Worm (Caenorhabditis elegans) whole organism, dauer: Measurements from ENCODE around the gene fbxa-4.

Experiments used
- unc-62 ChIP-seq: sonication (generic microtip); optimal IDR thresholded peaks from 2 replicates; lab custom pipeline; 2017; ENCODE audit warnings: missing biosample characterization, missing genetic modification reagents, missing genetic modification characterization

Gene fbxa-4

DNA sequence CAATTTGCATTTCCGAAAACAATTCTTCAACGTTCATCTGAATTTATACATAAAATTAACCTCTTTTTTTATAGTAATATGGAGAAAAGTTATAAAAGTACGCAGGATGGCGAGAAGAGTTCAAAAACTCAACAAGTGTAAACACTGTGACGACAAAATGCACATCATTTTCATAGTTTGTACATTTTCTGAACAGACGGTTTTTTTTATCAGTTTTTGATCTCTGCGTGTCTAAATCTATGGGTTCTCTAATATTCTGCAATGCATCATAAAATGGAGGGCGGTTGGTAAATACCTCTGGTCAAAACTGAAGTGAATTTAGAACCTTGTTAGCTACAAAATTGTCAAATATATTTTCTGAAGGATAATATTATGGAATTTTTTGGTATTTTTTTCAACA is at the start of gene fbxa-4:
Gene fbxa-4 (minus strand): TSS at position 93 of the 400 bp plus-strand sequence.
- no peak for TF ChIP-seq unc-62 (GFP tag; lab: Kevin White, UChicago)

DNA sequence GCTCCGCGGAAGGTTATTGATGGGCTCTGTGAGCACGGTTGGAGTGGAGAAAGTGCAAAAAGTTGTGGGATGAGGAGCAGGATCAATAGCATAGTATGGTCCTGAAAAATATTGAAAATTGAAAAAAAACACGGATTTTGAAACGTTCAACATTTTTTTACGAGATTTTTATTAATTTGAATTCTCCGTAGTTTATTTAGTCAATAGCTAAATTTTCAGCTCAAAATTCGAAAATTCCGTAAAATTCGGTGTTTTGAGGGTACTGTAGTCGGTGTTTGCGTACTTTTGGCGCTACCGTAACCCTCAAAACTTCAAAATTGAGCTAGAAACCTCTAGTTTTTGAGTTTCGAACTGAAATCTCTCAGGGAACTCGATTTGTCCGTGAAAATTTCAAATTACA is 43.5 kb upstream of the fbxa-4 start, which contains the start of gene pqn-42:
Gene pqn-42 (minus strand): TSS at position 101 of the 400 bp plus-strand sequence.
- TF ChIP-seq unc-62 (GFP tag; lab: Kevin White, UChicago) = no peak

DNA sequence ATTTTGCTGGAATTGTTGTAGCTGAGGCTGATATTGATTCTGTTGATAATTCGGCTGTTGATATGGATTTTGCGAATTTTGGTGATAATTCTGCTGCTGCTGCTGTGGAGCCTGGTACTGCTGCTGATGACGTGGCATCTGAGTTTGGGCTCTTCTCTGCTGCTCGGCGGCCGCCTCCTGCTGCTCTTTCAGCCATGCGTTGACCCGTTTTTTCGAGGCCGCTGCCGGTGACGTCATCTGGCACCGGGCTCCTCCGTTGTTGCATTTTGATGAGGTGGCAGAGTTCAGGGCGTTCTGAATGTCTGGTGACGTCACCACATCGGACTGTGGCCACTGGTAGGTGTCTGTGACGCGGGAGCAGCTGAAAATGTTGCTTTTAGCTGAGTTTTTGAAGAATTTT is 41.6 kb upstream of the fbxa-4 start:
- no peak for TF ChIP-seq unc-62 (GFP tag; lab: Kevin White, UChicago)

DNA sequence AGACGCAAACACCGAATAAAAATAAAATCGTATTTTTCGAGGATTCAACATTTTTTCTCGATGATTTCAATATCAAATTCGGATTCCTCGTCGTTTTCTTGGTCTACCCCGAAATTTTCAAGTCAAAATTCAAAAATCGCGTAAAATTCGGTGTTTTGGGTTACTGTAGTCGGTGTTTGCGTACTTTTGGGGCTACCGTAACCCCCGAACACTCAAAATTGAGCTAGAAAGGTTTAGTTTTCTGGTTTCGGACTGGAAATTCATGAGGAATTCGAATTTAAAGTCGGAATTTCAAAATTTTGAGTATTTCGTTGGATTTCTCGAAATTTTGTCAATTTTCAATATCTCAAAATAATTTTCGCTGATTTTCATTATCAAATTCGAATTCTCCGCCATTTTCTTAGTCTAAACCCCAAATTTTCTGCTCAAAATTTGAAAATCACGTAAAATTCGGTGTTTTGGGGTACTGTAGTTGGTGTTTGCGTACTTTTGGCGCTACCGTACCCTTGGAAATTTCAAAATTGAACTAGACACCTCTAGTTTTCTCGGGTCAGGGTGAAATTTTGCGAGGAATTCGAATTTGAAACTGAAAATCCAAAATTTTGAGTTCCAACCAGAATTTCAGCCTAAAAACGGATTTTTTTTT is 40.7 kb upstream of the fbxa-4 start:
- no peak for TF ChIP-seq unc-62 (GFP tag; lab: Kevin White, UChicago)

DNA sequence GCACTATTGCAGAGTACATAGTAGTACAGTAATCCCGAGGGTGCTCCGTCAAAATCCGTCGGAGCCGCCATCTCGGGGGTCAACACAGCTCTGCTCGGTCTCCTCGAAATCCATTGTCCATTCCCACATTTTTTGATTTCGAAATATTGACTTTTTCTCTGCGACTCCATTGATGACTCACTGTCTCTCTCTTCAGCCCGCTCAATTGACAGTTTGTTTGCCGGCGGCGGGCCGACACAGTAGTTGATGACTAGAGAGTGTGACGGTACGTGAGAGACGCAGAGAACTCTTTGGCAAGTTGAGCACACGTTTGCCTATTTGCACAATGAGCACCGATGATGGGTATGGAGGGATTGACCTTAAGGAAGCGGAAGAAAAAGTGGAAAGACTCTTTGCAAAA is 39.5 kb upstream of the fbxa-4 start:
- no peak for TF ChIP-seq unc-62 (GFP tag; lab: Kevin White, UChicago)

DNA sequence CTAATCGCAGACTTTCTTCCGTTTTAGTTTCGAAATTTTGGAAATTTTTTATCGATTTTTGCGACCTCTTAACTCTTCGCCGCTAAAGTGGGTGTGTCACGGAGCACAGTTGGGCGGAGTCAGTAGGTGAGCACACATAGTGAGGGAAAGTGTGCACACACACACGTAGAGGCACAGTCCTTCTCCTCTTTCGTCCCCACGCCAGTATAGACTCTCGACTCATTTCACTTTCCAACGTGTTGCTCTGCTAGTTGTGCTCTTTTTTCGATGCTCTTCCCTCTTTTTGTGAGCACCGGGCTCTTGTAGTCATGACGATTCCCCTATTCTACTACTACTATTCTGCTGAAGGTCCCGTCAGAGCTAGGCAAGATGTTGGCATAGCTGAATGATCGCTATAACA is 37.2 kb upstream of the fbxa-4 start:
- TF ChIP-seq unc-62 (GFP tag; lab: Kevin White, UChicago) = no peak

DNA sequence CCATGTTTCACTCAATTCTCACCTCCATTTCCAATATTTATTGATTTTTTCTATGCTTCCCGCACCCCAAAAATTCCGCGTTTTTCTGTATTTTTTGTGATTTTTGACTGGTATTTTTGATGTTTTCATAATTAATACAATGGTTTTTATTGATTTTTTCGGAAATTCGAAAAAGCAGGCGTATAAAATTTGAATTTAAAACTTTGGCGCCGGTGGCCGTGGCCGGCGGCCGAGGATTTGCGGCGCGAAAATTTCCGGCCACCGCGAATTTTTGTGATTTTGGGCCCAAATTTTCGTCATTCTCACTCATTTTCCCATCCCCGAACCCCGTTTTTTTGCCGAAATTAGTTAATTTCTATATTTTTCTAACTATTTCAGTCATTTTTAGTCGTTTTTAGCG is 35.7 kb upstream of the fbxa-4 start:
- no peak for TF ChIP-seq unc-62 (GFP tag; lab: Kevin White, UChicago)

DNA sequence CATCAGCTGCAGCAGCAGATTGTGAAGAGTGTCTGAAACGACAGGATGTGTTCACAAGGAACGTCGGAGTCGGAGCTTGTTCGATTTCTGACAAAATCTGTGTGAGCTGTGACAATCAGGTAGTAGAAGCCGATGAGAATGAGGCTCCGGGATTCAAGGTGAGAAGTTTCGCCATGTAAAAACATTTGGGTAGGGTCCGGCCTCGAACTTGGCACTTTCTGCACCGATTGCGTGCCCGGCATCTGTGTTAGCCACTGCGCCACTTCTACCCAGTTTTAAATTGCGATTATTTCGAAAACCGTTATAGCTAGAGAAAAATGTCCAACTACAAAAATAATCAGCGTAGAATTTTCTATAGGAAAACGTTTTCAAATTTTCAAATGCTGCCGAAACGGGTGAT is 31.4 kb upstream of the fbxa-4 start:
- TF ChIP-seq unc-62 (GFP tag; lab: Kevin White, UChicago) = no peak

DNA sequence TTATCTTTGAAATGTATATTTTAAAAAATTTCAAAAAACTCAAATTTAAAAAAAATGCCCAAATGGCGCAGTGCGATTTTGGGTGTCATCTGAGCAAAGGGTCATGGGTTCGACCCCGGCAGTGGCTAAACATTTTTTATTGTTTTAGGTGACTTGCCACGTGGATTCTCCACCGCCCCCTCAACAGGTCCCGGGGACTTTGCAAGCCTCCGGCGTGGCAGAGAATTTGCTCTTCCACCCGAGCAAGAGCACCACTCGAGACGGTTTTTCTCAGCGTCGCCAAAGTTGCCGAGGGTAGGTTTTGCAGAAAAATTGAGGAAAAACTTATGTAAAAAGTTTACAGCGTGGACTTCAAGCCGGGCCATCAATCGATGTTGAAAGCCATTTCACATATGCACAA is 29.8 kb upstream of the fbxa-4 start:
- TF ChIP-seq unc-62 (GFP tag; lab: Kevin White, UChicago) = no peak

DNA sequence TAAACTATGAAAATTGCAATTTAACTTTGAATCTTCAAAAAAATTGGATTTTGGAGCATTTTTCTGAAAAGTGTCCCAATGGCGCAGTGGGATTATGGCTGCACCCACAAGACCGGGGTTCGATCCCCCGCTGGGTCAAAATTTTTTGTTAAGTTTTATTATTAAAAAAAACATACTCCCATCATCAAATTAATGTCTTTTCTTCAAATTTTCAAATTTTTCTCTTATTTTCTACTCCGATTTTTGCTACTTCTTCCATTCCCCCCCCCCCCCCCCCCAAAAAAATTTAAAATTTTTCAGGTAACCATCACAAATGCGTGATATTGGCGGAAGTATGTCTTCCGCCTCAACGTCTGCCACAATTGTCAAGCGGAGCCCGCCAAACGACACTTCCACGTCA is 27.6 kb upstream of the fbxa-4 start, which contains the start of gene vab-19:
Gene vab-19 (plus strand): TSS at position 301 of the 400 bp plus-strand sequence.
- TF ChIP-seq unc-62 (GFP tag; lab: Kevin White, UChicago) = no peak

DNA sequence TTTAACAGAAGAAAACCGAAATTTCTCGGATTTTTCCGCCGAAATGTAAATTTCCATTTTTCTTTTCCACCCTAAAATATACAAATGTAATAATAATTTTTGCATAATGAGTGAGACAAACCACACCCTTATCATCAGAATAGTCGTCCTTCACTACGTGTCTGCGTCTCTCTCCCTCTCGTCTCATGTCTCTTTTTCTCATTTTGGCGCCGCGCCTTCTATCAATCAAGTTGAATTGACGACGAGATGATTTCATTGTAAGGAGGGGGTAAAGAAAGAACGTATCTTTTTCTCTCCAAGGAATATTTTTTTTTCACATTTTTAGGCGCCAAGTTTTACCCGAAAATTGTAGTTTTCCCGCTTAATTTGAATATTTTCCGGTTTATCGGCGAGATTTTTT is 26.9 kb upstream of the fbxa-4 start:
- TF ChIP-seq unc-62 (GFP tag; lab: Kevin White, UChicago) = no peak

DNA sequence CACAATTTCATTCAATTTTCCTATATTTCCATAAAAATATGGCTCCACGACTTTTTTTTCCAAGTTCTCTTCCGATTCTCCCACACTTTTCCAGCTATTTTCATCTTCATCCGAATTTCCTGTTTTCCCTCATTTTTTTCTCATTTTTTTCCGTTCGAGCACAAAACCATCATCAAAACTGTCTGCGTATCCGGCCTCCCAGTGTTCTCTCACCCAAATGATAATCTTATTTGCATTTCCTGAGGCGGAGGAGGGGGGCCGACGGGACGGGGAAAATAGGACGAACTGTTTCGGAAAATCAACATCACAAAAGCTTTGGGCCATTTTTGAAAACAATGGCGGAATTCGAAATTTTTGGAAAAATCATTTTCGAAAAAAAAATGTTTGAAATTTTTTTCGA is 25.0 kb upstream of the fbxa-4 start:
- TF ChIP-seq unc-62 (GFP tag; lab: Kevin White, UChicago) = no peak

DNA sequence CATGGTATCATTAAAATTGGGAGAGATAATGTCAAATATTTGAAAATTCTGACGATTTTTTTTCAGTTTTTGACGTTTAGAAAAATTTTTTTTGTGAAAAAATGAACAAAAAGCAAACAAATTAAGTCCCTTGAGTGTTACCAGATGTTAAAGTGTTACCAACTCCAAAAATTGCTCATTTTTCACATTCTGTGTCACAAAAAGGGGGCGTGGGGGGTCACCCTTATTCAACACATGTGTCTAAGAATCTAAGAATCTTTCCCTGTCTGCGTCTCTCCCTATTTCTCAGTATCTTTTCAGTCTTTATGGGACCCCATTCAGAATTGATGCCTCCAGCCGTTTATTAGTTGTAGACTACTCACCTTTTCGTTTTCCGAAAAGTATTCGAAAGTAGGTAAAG is 23.6 kb upstream of the fbxa-4 start:
- no peak for TF ChIP-seq unc-62 (GFP tag; lab: Kevin White, UChicago)

DNA sequence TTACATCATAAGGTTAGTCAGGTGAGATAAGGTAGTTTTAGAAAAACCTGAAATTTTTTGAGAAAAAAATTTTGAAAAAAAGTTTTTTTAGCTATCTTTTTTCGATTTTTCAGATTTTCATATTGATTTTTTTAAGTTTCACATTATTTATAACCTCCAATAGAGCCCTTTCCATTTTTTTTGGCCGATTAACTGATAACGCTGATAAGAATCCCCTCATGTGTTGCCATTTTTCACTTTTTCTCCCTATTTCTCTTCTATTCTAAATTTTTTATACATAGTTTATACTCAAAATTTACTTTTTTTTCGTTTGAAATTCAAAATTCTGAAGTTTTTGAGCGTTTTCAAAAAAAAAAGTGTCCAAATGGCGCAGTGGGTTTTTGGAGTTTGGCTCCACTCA is 22.8 kb upstream of the fbxa-4 start:
- no peak for TF ChIP-seq unc-62 (GFP tag; lab: Kevin White, UChicago)

DNA sequence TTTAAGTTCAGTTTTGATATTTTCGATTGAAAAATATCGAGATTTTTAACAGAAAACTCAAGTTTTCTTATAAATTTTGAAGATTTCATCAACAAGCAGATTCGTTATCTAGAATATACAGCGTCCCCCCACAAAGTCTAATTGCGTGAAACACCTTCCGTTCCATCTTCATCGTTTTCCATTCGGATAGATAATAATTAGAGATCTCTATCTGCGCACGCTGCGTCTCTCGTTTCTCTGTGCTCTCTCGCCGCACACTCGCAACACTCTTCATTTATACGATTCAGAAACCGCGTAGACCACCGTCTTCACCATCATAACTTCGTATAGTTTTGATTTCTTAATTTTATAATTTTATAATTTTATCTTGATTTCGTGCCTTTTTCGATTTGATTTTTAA is 21.4 kb upstream of the fbxa-4 start:
- TF ChIP-seq unc-62 (GFP tag; lab: Kevin White, UChicago) = no peak

DNA sequence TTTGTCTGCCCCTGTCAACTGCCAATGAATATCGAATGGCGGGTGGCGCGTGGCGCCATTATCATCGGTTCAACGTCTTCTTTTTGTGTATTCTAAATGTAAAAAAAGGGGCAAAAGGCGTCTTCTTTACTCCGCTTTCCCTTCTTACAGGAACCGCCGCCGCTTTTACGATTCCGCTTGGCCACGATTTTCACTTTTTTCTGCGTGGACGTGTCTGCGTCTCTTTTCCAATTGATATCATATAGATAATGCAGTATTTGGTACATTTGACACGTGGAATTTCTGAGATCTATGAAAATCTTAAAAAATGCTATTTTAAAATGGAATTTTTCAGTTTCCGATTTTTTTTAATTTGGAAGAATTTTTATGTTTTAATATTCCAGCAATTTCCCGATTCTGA is 20.2 kb upstream of the fbxa-4 start:
- TF ChIP-seq unc-62 (GFP tag; lab: Kevin White, UChicago) = no peak

DNA sequence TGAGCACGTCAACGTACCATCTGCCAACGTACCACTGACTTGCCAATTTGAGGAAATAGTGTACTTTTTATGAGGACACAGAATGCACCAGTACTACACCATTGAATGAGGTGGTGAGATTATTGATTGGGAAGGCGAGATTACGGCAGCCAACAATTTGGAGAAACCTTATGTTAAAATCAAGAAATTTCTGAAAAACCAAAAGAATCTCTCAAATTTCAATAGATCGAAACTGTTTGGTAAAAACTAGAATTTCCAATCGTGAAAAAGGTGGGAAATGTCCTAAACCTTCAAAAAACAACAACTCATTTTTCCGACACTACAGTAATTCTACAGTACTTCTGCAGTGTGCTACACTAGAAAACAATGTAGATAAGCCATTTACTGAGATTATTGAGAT is 16.6 kb upstream of the fbxa-4 start, which contains the start of gene ceh-86:
Gene ceh-86 (minus strand): TSS at position 101 of the 400 bp plus-strand sequence.
- TF ChIP-seq unc-62 (GFP tag; lab: Kevin White, UChicago) = no peak
